Fruit fly (Drosophila melanogaster): ENCODE data around the gene CG14974.

Gene CG14974

dm6 chr3L:3638587-3639312 is 17.9 kb upstream of the CG14974 start (continued):
- TF ChIP-seq CG9437 (GFP tag; optimal IDR thresholded peaks at IDR 0.05), result peak; percentile 28
- peak; percentile 49; the same call in 1 of the 2 replicates for TF ChIP-seq seq (GFP tag; IDR thresholded peaks at IDR 0.05)
- TF ChIP-seq CG31388 (GFP tag; optimal IDR thresholded peaks at IDR 0.05), result no peak
- peak; percentile 27 for TF ChIP-seq sd (tag; optimal IDR thresholded peaks at IDR 0.05)
- no peak for TF ChIP-seq CG11456 (GFP tag; IDR thresholded peaks at IDR 0.05)
- no peak for TF ChIP-seq Atf6 (GFP tag; IDR thresholded peaks at IDR 0.05)
- no peak for TF ChIP-seq CG17612 (GFP tag; IDR thresholded peaks at IDR 0.05)
- TF ChIP-seq fu2 (GFP tag; optimal IDR thresholded peaks at IDR 0.05), result no peak
- TF ChIP-seq CG9215 (GFP tag; IDR thresholded peaks at IDR 0.05), result peak; percentile 17; the same call in 1 of the 2 replicates
- TF ChIP-seq CG9817 (tag; optimal IDR thresholded peaks at IDR 0.05), result peak; percentile 20
- TF ChIP-seq stc (GFP tag; IDR thresholded peaks at IDR 0.05), result peak; percentile 68
- TF ChIP-seq tap (tag; optimal IDR thresholded peaks at IDR 0.05), result peak; percentile 85
- TF ChIP-seq en (GFP tag; optimal IDR thresholded peaks at IDR 0.05), result peak; percentile 28
- peak; percentile 41 for TF ChIP-seq CG6813 (GFP tag; optimal IDR thresholded peaks at IDR 0.05)
- TF ChIP-seq CG15514 (GFP tag; optimal IDR thresholded peaks at IDR 0.05), result no peak
- TF ChIP-seq CG10274 (GFP tag; optimal IDR thresholded peaks at IDR 0.05), result no peak
- no peak for TF ChIP-seq HmgD (GFP tag; optimal IDR thresholded peaks at IDR 0.05)
- TF ChIP-seq CG2889 (GFP tag; IDR thresholded peaks at IDR 0.05), result no peak
- TF ChIP-seq bsh (GFP tag; optimal IDR thresholded peaks at IDR 0.05), result peak; percentile 5 to 90
- TF ChIP-seq CG17568 (GFP tag; optimal IDR thresholded peaks at IDR 0.05), result peak; percentile 19
- TF ChIP-seq Gsc (GFP tag; IDR thresholded peaks at IDR 0.05), result no peak; the same call in 1 of the 2 replicates
- TF ChIP-seq CG5180 (GFP tag; optimal IDR thresholded peaks at IDR 0.05), result peak; percentile 26
- peak; percentile 27 for TF ChIP-seq Bteb2 (GFP tag; optimal IDR thresholded peaks at IDR 0.05)
- no peak for TF ChIP-seq Hand (GFP tag; optimal IDR thresholded peaks at IDR 0.05)
- TF ChIP-seq nau (GFP tag; optimal IDR thresholded peaks at IDR 0.05), result peak; percentile 4
- peak; percentile 74 for TF ChIP-seq Blimp-1 (GFP tag; optimal IDR thresholded peaks at IDR 0.05)
- no peak for TF ChIP-seq emc (GFP tag; optimal IDR thresholded peaks at IDR 0.05)
- TF ChIP-seq zen (tag; optimal IDR thresholded peaks at IDR 0.05), result peak; percentile 32
- no peak for TF ChIP-seq CG1832 (GFP tag; optimal IDR thresholded peaks at IDR 0.05)
- peak; percentile 75 for TF ChIP-seq CG8290 (GFP tag; optimal IDR thresholded peaks at IDR 0.05)
- TF ChIP-seq CG8290 (tag; optimal IDR thresholded peaks at IDR 0.05), result peak in 1 of 2 experiments; percentile 34
- no peak for TF ChIP-seq zfh2 (GFP tag; optimal IDR thresholded peaks at IDR 0.05)
- peak; percentile 38 for TF ChIP-seq CG18764 (GFP tag; optimal IDR thresholded peaks at IDR 0.05)
- peak; percentile 49; the same call in 1 of the 2 replicates for TF ChIP-seq CG14667 (GFP tag; IDR thresholded peaks at IDR 0.05)
- peak; percentile 82 for TF ChIP-seq CG8388 (GFP tag; optimal IDR thresholded peaks at IDR 0.05)
- TF ChIP-seq CG32767 (GFP tag; IDR thresholded peaks at IDR 0.05), result peak; percentile 55
- no peak for TF ChIP-seq CG13624 (GFP tag; optimal IDR thresholded peaks at IDR 0.05)
- peak; percentile 90 for TF ChIP-seq gsb-n (tag; optimal IDR thresholded peaks at IDR 0.05)
- 0 out of 2 replicates have a peak, but pooled peaks have one; percentile 9 for TF ChIP-seq CG31224 (GFP tag; IDR thresholded peaks at IDR 0.05)
- TF ChIP-seq zfh1 (GFP tag; IDR thresholded peaks at IDR 0.05), result peak; percentile 95
- peak; percentile 85 for TF ChIP-seq croc (GFP tag; conservative IDR thresholded peaks at IDR 0.05)
- peak; percentile 53; the same call in 1 of the 2 replicates for TF ChIP-seq CG4360 (GFP tag; IDR thresholded peaks at IDR 0.05)
- peak; percentile 44 for TF ChIP-seq disco-r (GFP tag; optimal IDR thresholded peaks at IDR 0.05)
- TF ChIP-seq row (GFP tag; IDR thresholded peaks at IDR 0.05), result peak; percentile 79
- TF ChIP-seq CG6272 (GFP tag; IDR thresholded peaks at IDR 0.05), result peak; percentile 36
- peak; percentile 87 for TF ChIP-seq unpg (GFP tag; optimal IDR thresholded peaks at IDR 0.05)
- TF ChIP-seq bcd (GFP tag; optimal IDR thresholded peaks at IDR 0.05), result peak; percentile 65
- TF ChIP-seq CG16863 (GFP tag; optimal IDR thresholded peaks at IDR 0.05), result peak; percentile 54
- TF ChIP-seq CG6254 (GFP tag; optimal IDR thresholded peaks at IDR 0.05), result peak; percentile 39

All from whole organism, embryonic.